Fruit fly (Drosophila melanogaster): ENCODE measurements around the gene CG5111.

The CG5111 gene

dm6 chr3R:25482463-25483173 lies 23.5 kb upstream of the CG5111 start, which contains the start of the genes XNP, CG42488 and CG5116 (continued):
- peak; percentile 99 for TF ChIP-seq CG14860 (GFP tag; IDR thresholded peaks at IDR 0.05; ENCODE audit: partially characterized antibody)
- no peak for TF ChIP-seq CG3726 (GFP tag; IDR thresholded peaks at IDR 0.05)
- peak; percentile 99 for TF ChIP-seq CG16813 (GFP tag; IDR thresholded peaks at IDR 0.05; ENCODE audit: partially characterized antibody)
- no peak for TF ChIP-seq PHDP (tag; optimal IDR thresholded peaks at IDR 0.05)
- TF ChIP-seq CG4404 (GFP tag; IDR thresholded peaks at IDR 0.05), result no peak; the same call in 1 of the 2 replicates
- peak; percentile 92 for TF ChIP-seq ato (GFP tag; IDR thresholded peaks at IDR 0.05; ENCODE audit: partially characterized antibody)
- peak; percentile 57 for TF ChIP-seq CG9727 (GFP tag; optimal IDR thresholded peaks at IDR 0.05)
- peak; percentile 99 for TF ChIP-seq sna (GFP tag; IDR thresholded peaks at IDR 0.05; ENCODE audit: partially characterized antibody)
- TF ChIP-seq CG17829 (tag; optimal IDR thresholded peaks at IDR 0.05), result peak; percentile 66
- no peak for TF ChIP-seq Gsc (GFP tag; IDR thresholded peaks at IDR 0.05)
- TF ChIP-seq CG17612 (GFP tag; IDR thresholded peaks at IDR 0.05), result no peak
- TF ChIP-seq Fer3 (tag; optimal IDR thresholded peaks at IDR 0.05), result peak; percentile 45
- TF ChIP-seq HmgD (GFP tag; optimal IDR thresholded peaks at IDR 0.05), result peak; percentile 3
- TF ChIP-seq Scr (GFP tag; IDR thresholded peaks at IDR 0.05; ENCODE audit: partially characterized antibody), result peak; percentile 99
- TF ChIP-seq B-H2 (GFP tag; optimal IDR thresholded peaks at IDR 0.05), result peak; percentile 70
- no peak for TF ChIP-seq Ravus (GFP tag; IDR thresholded peaks at IDR 0.05)
- TF ChIP-seq H2.0 (GFP tag; IDR thresholded peaks at IDR 0.05), result no peak
- TF ChIP-seq CG10209 (GFP tag; optimal IDR thresholded peaks at IDR 0.05), result no peak
- TF ChIP-seq zf30C (GFP tag; optimal IDR thresholded peaks at IDR 0.05), result peak; percentile 14
- peak; percentile 40; the same call in 1 of the 3 replicates for TF ChIP-seq Aef1 (GFP tag; IDR thresholded peaks at IDR 0.05)
- peak; percentile 61 for TF ChIP-seq CG34376 (GFP tag; optimal IDR thresholded peaks at IDR 0.05)
- peak; percentile 57 for TF ChIP-seq CG9437 (GFP tag; optimal IDR thresholded peaks at IDR 0.05)
- peak; percentile 66 for TF ChIP-seq CG30020 (tag; optimal IDR thresholded peaks at IDR 0.05)
- TF ChIP-seq repo (GFP tag; optimal IDR thresholded peaks at IDR 0.05), result no peak
- peak; percentile 44 for TF ChIP-seq CG10654 (GFP tag; optimal IDR thresholded peaks at IDR 0.05)
- no peak for TF ChIP-seq cwo (GFP tag; optimal IDR thresholded peaks at IDR 0.05)
- TF ChIP-seq NC2α (GFP tag; optimal IDR thresholded peaks at IDR 0.05), result no peak
- no peak for TF ChIP-seq jigr1 (GFP tag; IDR thresholded peaks at IDR 0.05)
- no peak for TF ChIP-seq cas (GFP tag; IDR thresholded peaks at IDR 0.05)
- TF ChIP-seq CG18764 (GFP tag; optimal IDR thresholded peaks at IDR 0.05), result no peak
- TF ChIP-seq Dll (GFP tag; IDR thresholded peaks at IDR 0.05; ENCODE audit: partially characterized antibody), result peak; percentile 100
- no peak for TF ChIP-seq CG6654 (GFP tag; optimal IDR thresholded peaks at IDR 0.05)
- TF ChIP-seq CG7786 (GFP tag; optimal IDR thresholded peaks at IDR 0.05), result peak; percentile 29
- TF ChIP-seq Mes4 (GFP tag; optimal IDR thresholded peaks at IDR 0.05), result no peak
- peak; percentile 66; the same call in 1 of the 2 replicates for TF ChIP-seq rib (GFP tag; IDR thresholded peaks at IDR 0.05)
- TF ChIP-seq yki (optimal IDR thresholded peaks at IDR 0.05), result no peak
- peak; percentile 19 for TF ChIP-seq tup (GFP tag; optimal IDR thresholded peaks at IDR 0.05)
- no peak for TF ChIP-seq croc (GFP tag; conservative IDR thresholded peaks at IDR 0.05)
- TF ChIP-seq CG3995 (GFP tag; optimal IDR thresholded peaks at IDR 0.05), result no peak
- TF ChIP-seq ken (GFP tag; IDR thresholded peaks at IDR 0.05), result no peak
- no peak for TF ChIP-seq CG15269 (tag; optimal IDR thresholded peaks at IDR 0.05)
- TF ChIP-seq CG10267 (tag; optimal IDR thresholded peaks at IDR 0.05), result peak; percentile 62
- TF ChIP-seq zen2 (GFP tag; IDR thresholded peaks at IDR 0.05; ENCODE audit: partially characterized antibody), result peak; percentile 96
- TF ChIP-seq MESR4 (GFP tag; optimal IDR thresholded peaks at IDR 0.05), result peak; percentile 69
- TF ChIP-seq CG7556 (GFP tag; optimal IDR thresholded peaks at IDR 0.05), result no peak
- TF ChIP-seq Nf-YB (GFP tag; optimal IDR thresholded peaks at IDR 0.05), result peak; percentile 61
- TF ChIP-seq h (optimal IDR thresholded peaks at IDR 0.05), result no peak
- TF ChIP-seq CG6854 (GFP tag; optimal IDR thresholded peaks at IDR 0.05), result no peak
- peak; percentile 39 for TF ChIP-seq Mad (GFP tag; optimal IDR thresholded peaks at IDR 0.05)
- no peak for TF ChIP-seq Hmx (GFP tag; optimal IDR thresholded peaks at IDR 0.05)

Data from whole organism, embryonic.